Worm (Caenorhabditis elegans) whole organism, L4 larva: Measurements from ENCODE around the gene slc-17.5.
A peak's percentile ranks its signal among the peaks of the same experiment; 100 is the strongest.

ENCODE experiments used
- F49E8.2 ChIP-seq: sonication (generic microtip); optimal IDR thresholded peaks from 2 replicates; lab custom pipeline; 2016; ENCODE audit warnings: missing compliant biosample characterization, mild to moderate bottlenecking, missing genetic modification characterization, borderline replicate concordance
- R02D3.7 ChIP-seq: fragments of 150-350 bp; sonication (generic microtip); optimal IDR thresholded peaks from 3 replicates; lab custom pipeline; 2014; ENCODE audit warnings: missing biosample characterization, missing genetic modification characterization
- Y105C5A.15 ChIP-seq: fragments of 200-800 bp; sonication (Bioruptor generic); IDR thresholded peaks from 2 replicates; pipeline ENCODE4 v1.3.6; 2022; ENCODE audit warnings: missing genetic modification characterization, missing compliant biosample characterization
- Y75B8A.6 ChIP-seq: fragments of 200-800 bp; sonication (Bioruptor generic); IDR thresholded peaks from 2 replicates; pipeline ENCODE4 v1.3.6; 2022; ENCODE audit warnings: missing genetic modification reagents, missing genetic modification characterization, missing compliant biosample characterization
- aha-1 ChIP-seq: fragments of 150-350 bp; peaks from one replicate; lab custom pipeline; 2014; ENCODE audit warnings: missing biosample characterization, missing genetic modification characterization
- ama-1 ChIP-seq: fragments of 150-350 bp; optimal IDR thresholded peaks from 2 replicates; lab custom pipeline; 2014; ENCODE audit warnings: inconsistent platforms, mixed read lengths
- arid-1 ChIP-seq: fragments of 200-800 bp; sonication (Bioruptor generic); conservative IDR thresholded peaks from 2 replicates; pipeline ENCODE4 v1.3.6; 2022; ENCODE audit warnings: missing genetic modification reagents, missing genetic modification characterization, missing compliant biosample characterization
- ceh-20 ChIP-seq: fragments of 200-800 bp; sonication (Bioruptor generic); IDR thresholded peaks from 2 replicates; pipeline ENCODE4 v1.3.6; 2022; ENCODE audit warnings: missing genetic modification reagents, missing genetic modification characterization, missing compliant biosample characterization
- ceh-82 ChIP-seq: sonication (generic microtip); optimal IDR thresholded peaks from 2 replicates; lab custom pipeline; 2017; ENCODE audit warnings: missing biosample characterization, missing genetic modification characterization
- daf-16 ChIP-seq, 3 experiments: sonication (generic microtip); optimal IDR thresholded peaks; 2 replicates each; lab custom pipeline; 2016 to 2017; ENCODE audit warnings: missing genetic modification characterization in 3 of 3, missing genetic modification reagents in 3 of 3, mild to moderate bottlenecking in 2 of 3, missing compliant biosample characterization in 2 of 3, missing biosample characterization in 1 of 3, moderate library complexity in 1 of 3
- daf-19 ChIP-seq: fragments of 200-800 bp; sonication (Bioruptor generic); conservative IDR thresholded peaks from 2 replicates; pipeline ENCODE4 v1.3.6; 2022; ENCODE audit warnings: missing genetic modification characterization, missing compliant biosample characterization
- dmd-6 ChIP-seq: fragments of 200-800 bp; sonication (Bioruptor generic); IDR thresholded peaks from 2 replicates; pipeline ENCODE4 v1.3.6; 2022; ENCODE audit warnings: missing genetic modification reagents, missing genetic modification characterization, missing compliant biosample characterization
- dpl-1 ChIP-seq: fragments of 150-350 bp; optimal IDR thresholded peaks from 2 replicates; lab custom pipeline; 2014; ENCODE audit warnings: missing biosample characterization, missing genetic modification reagents, missing genetic modification characterization
- dve-1 ChIP-seq: sonication (generic microtip); optimal IDR thresholded peaks from 2 replicates; lab custom pipeline; 2017; ENCODE audit warnings: antibody characterized with exemption, mild to moderate bottlenecking, missing genetic modification characterization, missing compliant biosample characterization; ENCODE audit not compliant: insufficient read depth
- egl-27 ChIP-seq: sonication (generic microtip); optimal IDR thresholded peaks from 3 replicates; lab custom pipeline; 2017; ENCODE audit warnings: missing biosample characterization, missing genetic modification reagents, missing genetic modification characterization
- egl-43 ChIP-seq: fragments of 200-800 bp; sonication (Bioruptor generic); IDR thresholded peaks from 2 replicates; pipeline ENCODE4 v1.3.6; 2022; ENCODE audit warnings: missing genetic modification reagents, missing genetic modification characterization, missing compliant biosample characterization
- gei-8 ChIP-seq: fragments of 200-800 bp; sonication (Bioruptor generic); optimal IDR thresholded peaks from 2 replicates; lab custom pipeline; 2018; ENCODE audit warnings: mild to moderate bottlenecking, missing genetic modification characterization, missing compliant biosample characterization
- hif-1 ChIP-seq, 2 experiments: sonication (generic microtip); optimal IDR thresholded peaks; 2 replicates each; lab custom pipeline; 2016 to 2017; ENCODE audit warnings: missing compliant biosample characterization in 2 of 2, missing genetic modification characterization in 2 of 2, missing genetic modification reagents in 2 of 2, missing genotype in 2 of 2, mild to moderate bottlenecking in 1 of 2
- hlh-11 ChIP-seq: fragments of 200-800 bp; sonication (Bioruptor generic); optimal IDR thresholded peaks from 2 replicates; lab custom pipeline; 2018; ENCODE audit warnings: mild to moderate bottlenecking, missing genetic modification characterization, missing compliant biosample characterization
- hmg-1.1 ChIP-seq: fragments of 200-800 bp; sonication (Bioruptor generic); IDR thresholded peaks from 2 replicates; pipeline ENCODE4 v1.3.6; 2022; ENCODE audit warnings: missing genetic modification reagents, missing genetic modification characterization, missing compliant biosample characterization
- lin-29 ChIP-seq: fragments of 200-800 bp; sonication (Bioruptor generic); IDR thresholded peaks from 2 replicates; pipeline ENCODE4 v1.3.6; 2022; ENCODE audit warnings: missing genetic modification reagents, missing genetic modification characterization, missing compliant biosample characterization
- lsy-2 ChIP-seq, 2 experiments: fragments of 150-350 bp in 1 of 2; sonication (generic microtip) in 1 of 2; optimal IDR thresholded peaks; 2 replicates each; lab custom pipeline; 2014 to 2017; ENCODE audit warnings: missing biosample characterization in 2 of 2, missing genetic modification characterization in 2 of 2
- mep-1 ChIP-seq: fragments of 150-350 bp; sonication (generic microtip); optimal IDR thresholded peaks from 3 replicates; lab custom pipeline; 2014; ENCODE audit warnings: missing biosample characterization, missing genetic modification characterization
- nhr-11 ChIP-seq: fragments of 150-350 bp; optimal IDR thresholded peaks from 2 replicates; lab custom pipeline; 2014; ENCODE audit warnings: missing biosample characterization, missing genetic modification characterization
- nhr-111 ChIP-seq: fragments of 200-800 bp; sonication (Bioruptor generic); optimal IDR thresholded peaks from 2 replicates; lab custom pipeline; 2018; ENCODE audit warnings: mild to moderate bottlenecking, missing genetic modification characterization, missing compliant biosample characterization
- nhr-237 ChIP-seq: sonication (generic microtip); optimal IDR thresholded peaks from 2 replicates; lab custom pipeline; 2017; ENCODE audit warnings: missing biosample characterization, missing genetic modification characterization
- nhr-28 ChIP-seq: fragments of 150-350 bp; optimal IDR thresholded peaks from 2 replicates; lab custom pipeline; 2014; ENCODE audit warnings: missing biosample characterization, missing genetic modification characterization
- nhr-76 ChIP-seq: fragments of 150-350 bp; optimal IDR thresholded peaks from 2 replicates; lab custom pipeline; 2014; ENCODE audit warnings: missing biosample characterization, missing genetic modification characterization
- nhr-77 ChIP-seq: fragments of 150-350 bp; optimal IDR thresholded peaks from 2 replicates; lab custom pipeline; 2014; ENCODE audit warnings: missing biosample characterization, missing genetic modification characterization
- pqm-1 ChIP-seq: sonication (generic microtip); optimal IDR thresholded peaks from 2 replicates; lab custom pipeline; 2017; ENCODE audit warnings: missing biosample characterization, missing genetic modification characterization
- tra-1 ChIP-seq: fragments of 200-800 bp; sonication (Bioruptor generic); IDR thresholded peaks from 2 replicates; pipeline ENCODE4 v1.3.6; 2022; ENCODE audit warnings: missing genetic modification reagents, missing genetic modification characterization, missing compliant biosample characterization
- unc-39 ChIP-seq: sonication (generic microtip); optimal IDR thresholded peaks from 2 replicates; lab custom pipeline; 2017; ENCODE audit warnings: missing biosample characterization, missing genetic modification characterization
- unc-62 ChIP-seq, 3 experiments: fragments of 150-350 bp in 1 of 3; sonication (generic microtip); optimal IDR thresholded peaks in 2 of 3; peaks in 1 of 3; 1 replicate in 1 of 3; 2 replicates in 2 of 3; lab custom pipeline; 2014 to 2017; ENCODE audit warnings: missing biosample characterization in 3 of 3, missing genetic modification characterization in 3 of 3, missing genetic modification reagents in 3 of 3, missing genotype in 1 of 3
- zag-1 ChIP-seq: fragments of 150-350 bp; optimal IDR thresholded peaks from 2 replicates; lab custom pipeline; 2014; ENCODE audit warnings: missing biosample characterization, missing genetic modification characterization

Gene slc-17.5

DNA sequence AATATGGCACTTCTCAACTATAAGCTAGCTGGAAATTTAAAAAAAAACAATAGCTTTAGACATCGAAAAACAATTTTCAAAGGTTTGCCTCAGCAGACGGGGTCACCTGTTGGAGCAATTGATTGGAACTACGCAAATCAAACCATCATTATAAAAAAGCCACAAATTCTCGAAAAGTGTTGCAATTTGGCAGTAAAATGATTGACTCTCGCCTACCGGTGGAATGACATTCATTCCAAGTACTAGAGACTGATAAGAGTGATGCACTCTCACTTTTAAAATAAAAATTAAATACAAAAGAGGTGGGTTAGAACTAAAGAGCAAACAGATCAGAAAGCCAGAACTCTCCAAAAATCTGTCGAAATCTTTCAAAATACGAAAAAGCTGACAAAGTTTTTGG, 755 bp upstream of the slc-17.5 start:
- peak; percentile 58; the same call in 1 of the 2 replicates for TF ChIP-seq dmd-6
- peak; percentile 26 for TF ChIP-seq nhr-28 (tag; lab: Kevin White, UChicago)
- TF ChIP-seq dpl-1 (GFP tag; lab: Kevin White, UChicago) = no peak
- no peak for TF ChIP-seq zag-1 (tag; lab: Kevin White, UChicago)
- TF ChIP-seq ceh-82 = no peak

- no peak for TF ChIP-seq ama-1 (lab: Kevin White, UChicago)
- peak; percentile 16; the same call in 1 of the 2 replicates for TF ChIP-seq dmd-6
- peak; percentile 62 for TF ChIP-seq aha-1 (tag; lab: Kevin White, UChicago)
- TF ChIP-seq nhr-237 (tag; lab: Kevin White, UChicago) = no peak
- no peak for TF ChIP-seq hif-1 (tag; optimal IDR thresholded peaks at IDR 0.05; lab: Kevin White, UChicago)
- TF ChIP-seq daf-19 (GFP tag; lab: Robert Waterston, UW) = no peak
Observed at ce11 chrV:8282933-8283332, 1.8 kb downstream of the slc-17.5 start.

- TF ChIP-seq aha-1 (tag; lab: Kevin White, UChicago) = peak; percentile 81
- no peak for TF ChIP-seq unc-39 (tag; lab: Kevin White, UChicago)
Observed at ce11 chrV:8281646-8282045, 3.1 kb downstream of the slc-17.5 start.

- TF ChIP-seq arid-1 (GFP tag; lab: Robert Waterston, UW) = no peak
- TF ChIP-seq nhr-76 (tag; lab: Kevin White, UChicago) = no peak
- no peak for TF ChIP-seq daf-19 (GFP tag; lab: Robert Waterston, UW)
- no peak for TF ChIP-seq Y105C5A.15 (GFP tag; lab: Robert Waterston, UW)
- no peak for TF ChIP-seq egl-43 (GFP tag; lab: Robert Waterston, UW)
- TF ChIP-seq Y75B8A.6 (GFP tag; lab: Robert Waterston, UW) = no peak
- TF ChIP-seq ceh-20 (GFP tag; lab: Robert Waterston, UW) = no peak
- no peak for TF ChIP-seq tra-1
- TF ChIP-seq nhr-11 (tag; lab: Kevin White, UChicago) = no peak
- TF ChIP-seq hmg-1.1 (GFP tag; lab: Robert Waterston, UW) = no peak
- no peak for TF ChIP-seq R02D3.7 (tag; lab: Kevin White, UChicago)
- no peak for TF ChIP-seq F49E8.2 (tag; lab: Kevin White, UChicago)
Observed at ce11 chrV:8280770-8281169, 3.9 kb downstream of the slc-17.5 start, which contains the start of gene str-135. TSS of gene str-135 (minus strand) at chrV:8280870.

ce11 chrV:8278830-8279229, 5.9 kb downstream of the slc-17.5 start, which contains the start of gene str-136:
TSS of gene str-136 (minus strand) at chrV:8278930.
- TF ChIP-seq hmg-1.1 (GFP tag; lab: Robert Waterston, UW) (no peak), nhr-237 (tag; lab: Kevin White, UChicago) (no peak), nhr-111 (GFP tag; lab: Kevin White, UChicago) (no peak), egl-27 (tag; lab: Kevin White, UChicago) (no peak), unc-62 (GFP tag; optimal IDR thresholded peaks at IDR 0.05 in 1 of 2; lab: Kevin White, UChicago) (peak in 1 of 2 experiments; percentile 9), unc-62 (tag; optimal IDR thresholded peaks at IDR 0.05; lab: Kevin White, UChicago) (no peak)

- TF ChIP-seq dve-1 (peak; percentile 59), pqm-1 (tag; lab: Kevin White, UChicago) (peak; percentile 71), dmd-6 (peak; percentile 26; the same call in 1 of the 2 replicates), mep-1 (no peak), nhr-77 (tag; lab: Kevin White, UChicago) (peak; percentile 42), aha-1 (tag; lab: Kevin White, UChicago) (peak; percentile 69), gei-8 (no peak), lsy-2 (tag; optimal IDR thresholded peaks at IDR 0.05; lab: Kevin White, UChicago) (no peak), nhr-28 (tag; lab: Kevin White, UChicago) (peak; percentile 57), hlh-11 (peak; percentile 41), lin-29 (GFP tag; lab: Robert Waterston, UW) (no peak), daf-16 (GFP tag; optimal IDR thresholded peaks at IDR 0.05; lab: Kevin White, UChicago) (no peak), daf-16 (tag; optimal IDR thresholded peaks at IDR 0.05; lab: Kevin White, UChicago) (peak; percentile 62)
Observed at ce11 chrV:8271995-8272394, 12.7 kb downstream of the slc-17.5 start, which contains the start of gene asp-5. TSS of gene asp-5 (plus strand) at chrV:8272385.
